Fruit fly (Drosophila melanogaster) whole organism, embryonic: ENCODE results near the gene SelT.

ENCODE experiments used
- Bteb2 ChIP-seq: fragments of 200-800 bp; sonication (Bioruptor generic); optimal IDR thresholded peaks from 2 replicates; lab custom pipeline; 2016; ENCODE audit warnings: missing biosample characterization, missing genetic modification characterization
- CG10366 ChIP-seq: fragments of 200-800 bp; sonication (Bioruptor generic); IDR thresholded peaks from 2 replicates; pipeline ENCODE4 v1.3.6; 2022; ENCODE audit warnings: missing biosample characterization, missing genetic modification characterization
- CG11085 ChIP-seq: fragments of 200-800 bp; sonication (Bioruptor generic); IDR thresholded peaks from 2 replicates; pipeline ENCODE4 v1.3.6; 2022; ENCODE audit warnings: missing biosample characterization, missing genetic modification characterization
- CG11456 ChIP-seq: fragments of 200-800 bp; sonication (Bioruptor generic); IDR thresholded peaks from 3 replicates; pipeline ENCODE4 v1.3.6; 2022; ENCODE audit warnings: missing biosample characterization, missing genetic modification characterization
- CG12155 ChIP-seq: fragments of 200-800 bp; sonication (Bioruptor generic); optimal IDR thresholded peaks from 3 replicates; lab custom pipeline; 2016; ENCODE audit warnings: missing biosample characterization, missing genetic modification characterization
- CG14965 ChIP-seq: fragments of 200-800 bp; sonication (Bioruptor generic); optimal IDR thresholded peaks from 2 replicates; lab custom pipeline; 2016; ENCODE audit warnings: missing biosample characterization, missing genetic modification characterization, borderline replicate concordance
- CG1647 ChIP-seq: fragments of 200-800 bp; sonication (Bioruptor generic); optimal IDR thresholded peaks from 3 replicates; lab custom pipeline; 2016; ENCODE audit warnings: missing biosample characterization, missing genetic modification characterization
- CG18764 ChIP-seq: fragments of 200-800 bp; sonication (Bioruptor generic); optimal IDR thresholded peaks from 3 replicates; lab custom pipeline; 2016; ENCODE audit warnings: missing biosample characterization, missing genetic modification characterization
- CG2199 ChIP-seq: fragments of 200-800 bp; sonication (Bioruptor generic); IDR thresholded peaks from 3 replicates; pipeline ENCODE4 v1.3.6; 2022; ENCODE audit warnings: missing biosample characterization, missing genetic modification characterization
- CG2678 ChIP-seq: fragments of 200-800 bp; sonication (Bioruptor generic); optimal IDR thresholded peaks from 3 replicates; lab custom pipeline; 2019; ENCODE audit warnings: missing biosample characterization, mild to moderate bottlenecking, missing genetic modification characterization, moderate library complexity
- CG31388 ChIP-seq: fragments of 200-800 bp; sonication (Bioruptor generic); optimal IDR thresholded peaks from 2 replicates; lab custom pipeline; 2016; ENCODE audit warnings: missing biosample characterization, missing genetic modification characterization
- CG32532 ChIP-seq: fragments of 200-800 bp; sonication (Bioruptor generic); IDR thresholded peaks from 2 replicates; pipeline ENCODE4 v1.3.6; 2022; ENCODE audit warnings: missing biosample characterization, missing genetic modification characterization
- CG32772 ChIP-seq: fragments of 200-800 bp; sonication (Bioruptor generic); IDR thresholded peaks from 2 replicates; pipeline ENCODE4 v1.3.6; 2022; ENCODE audit warnings: missing biosample characterization, missing genetic modification characterization
- CG3847 ChIP-seq: fragments of 200-800 bp; sonication (Bioruptor generic); IDR thresholded peaks from 2 replicates; pipeline ENCODE4 v1.3.6; 2022; ENCODE audit warnings: missing biosample characterization, missing genetic modification characterization
- CG6254 ChIP-seq: fragments of 200-800 bp; sonication (Bioruptor generic); optimal IDR thresholded peaks from 3 replicates; lab custom pipeline; 2017; ENCODE audit warnings: mild to moderate bottlenecking, missing biosample characterization, missing genetic modification reagents, missing genetic modification characterization
- CG6272 ChIP-seq: fragments of 200-800 bp; sonication (Bioruptor generic); IDR thresholded peaks from 2 replicates; pipeline ENCODE4 v1.3.6; 2022; ENCODE audit warnings: missing biosample characterization, missing genetic modification characterization
- CG7786 ChIP-seq: fragments of 200-800 bp; sonication (Bioruptor generic); optimal IDR thresholded peaks from 2 replicates; lab custom pipeline; 2016; ENCODE audit warnings: missing biosample characterization, missing genetic modification characterization
- CG8290 ChIP-seq, 3 experiments: fragments of 200-800 bp; sonication (Bioruptor generic); optimal IDR thresholded peaks; 2 replicates each; lab custom pipeline; 2016 to 2019; ENCODE audit warnings: missing biosample characterization in 3 of 3, missing genetic modification characterization in 3 of 3, mild to moderate bottlenecking in 2 of 3, moderate library complexity in 1 of 3
- D ChIP-seq, 2 experiments: fragments of 200-800 bp in 1 of 2; fragments of >200 bp in 1 of 2; sonication (Bioruptor generic) in 1 of 2; optimal IDR thresholded peaks; 2 replicates in 1 of 2; 3 replicates in 1 of 2; lab custom pipeline; 2017; ENCODE audit warnings: mild to moderate bottlenecking in 1 of 2, missing biosample characterization in 1 of 2, missing genetic modification characterization in 1 of 2, missing genetic modification reagents in 1 of 2
- Dp ChIP-seq: fragments of 200-800 bp; sonication (Bioruptor generic); optimal IDR thresholded peaks from 2 replicates; lab custom pipeline; 2018; ENCODE audit warnings: missing biosample characterization, mild to moderate bottlenecking, missing genetic modification characterization, moderate library complexity
- H15 ChIP-seq: fragments of 200-800 bp; sonication (Bioruptor generic); IDR thresholded peaks from 3 replicates; pipeline ENCODE4 v1.3.6; 2022; ENCODE audit warnings: missing biosample characterization, missing genetic modification characterization
- HLH4C ChIP-seq: fragments of 200-800 bp; sonication (Bioruptor generic); IDR thresholded peaks from 3 replicates; pipeline ENCODE4 v1.3.6; 2022; ENCODE audit warnings: missing biosample characterization, missing genetic modification characterization; ENCODE audit not compliant: partially characterized antibody
- Hmr ChIP-seq: fragments of 200-800 bp; sonication (Bioruptor generic); optimal IDR thresholded peaks from 3 replicates; lab custom pipeline; 2017; ENCODE audit warnings: mild to moderate bottlenecking, missing biosample characterization, missing genetic modification reagents, missing genetic modification characterization
- Hsf ChIP-seq: fragments of 200-800 bp; sonication (Bioruptor generic); optimal IDR thresholded peaks from 3 replicates; lab custom pipeline; 2016; ENCODE audit warnings: missing biosample characterization, missing genetic modification characterization
- Rx ChIP-seq: fragments of 200-800 bp; sonication (Bioruptor generic); IDR thresholded peaks from 2 replicates; pipeline ENCODE4 v1.3.6; 2022; ENCODE audit warnings: missing biosample characterization, missing genetic modification characterization
- Side ChIP-seq: fragments of 200-800 bp; sonication (Bioruptor generic); optimal IDR thresholded peaks from 2 replicates; lab custom pipeline; 2016; ENCODE audit warnings: missing biosample characterization, missing genetic modification characterization
- Sry-δ ChIP-seq: fragments of 200-800 bp; sonication (Bioruptor generic); optimal IDR thresholded peaks from 2 replicates; lab custom pipeline; 2016; ENCODE audit warnings: missing biosample characterization, missing genetic modification characterization
- TFAM ChIP-seq: fragments of 200-800 bp; sonication (Bioruptor generic); optimal IDR thresholded peaks from 2 replicates; lab custom pipeline; 2017; ENCODE audit warnings: missing biosample characterization, missing genetic modification characterization, inconsistent platforms
- Trl ChIP-seq, 3 experiments: fragments of >200 bp in 2 of 3; fragments of 200-800 bp in 1 of 3; sonication (Bioruptor generic) in 1 of 3; optimal IDR thresholded peaks; 2 replicates in 1 of 3; 3 replicates in 2 of 3; lab custom pipeline; 2016 to 2017; ENCODE audit warnings: missing biosample characterization in 1 of 3, missing genetic modification characterization in 1 of 3
- Usf ChIP-seq: fragments of 200-800 bp; sonication (Bioruptor generic); optimal IDR thresholded peaks from 2 replicates; lab custom pipeline; 2017; ENCODE audit warnings: missing genotype, missing biosample characterization, missing genetic modification characterization
- YL-1 ChIP-seq: fragments of 200-800 bp; sonication (Bioruptor generic); optimal IDR thresholded peaks from 3 replicates; lab custom pipeline; 2017; ENCODE audit warnings: missing biosample characterization, mild to moderate bottlenecking, missing genetic modification characterization
- bbx ChIP-seq: fragments of 200-800 bp; sonication (Bioruptor generic); IDR thresholded peaks from 2 replicates; pipeline ENCODE4 v1.3.6; 2022; ENCODE audit warnings: missing biosample characterization, missing genetic modification characterization; ENCODE audit not compliant: partially characterized antibody
- disco-r ChIP-seq: fragments of 200-800 bp; sonication (Bioruptor generic); optimal IDR thresholded peaks from 2 replicates; lab custom pipeline; 2016; ENCODE audit warnings: missing biosample characterization, missing genetic modification characterization
- hb ChIP-seq: fragments of 200-800 bp; sonication (Bioruptor generic); IDR thresholded peaks from 3 replicates; pipeline ENCODE4 v1.3.6; 2022; ENCODE audit warnings: missing biosample characterization, missing genetic modification characterization; ENCODE audit not compliant: partially characterized antibody
- hkb ChIP-seq, 2 experiments: fragments of 200-800 bp in 1 of 2; fragments of >200 bp in 1 of 2; sonication (Bioruptor generic) in 1 of 2; IDR thresholded peaks in 1 of 2; optimal IDR thresholded peaks in 1 of 2; 2 replicates each; pipeline versions ENCODE4 v1.3.6 to Lab custom; 2017 to 2022; ENCODE audit warnings: missing biosample characterization in 1 of 2, missing genetic modification characterization in 1 of 2
- inv ChIP-seq: fragments of 200-800 bp; sonication (Bioruptor generic); IDR thresholded peaks from 2 replicates; pipeline ENCODE4 v1.3.6; 2022; ENCODE audit warnings: missing biosample characterization, missing genetic modification characterization; ENCODE audit not compliant: partially characterized antibody
- kni ChIP-seq: fragments of 200-800 bp; sonication (Bioruptor generic); optimal IDR thresholded peaks from 3 replicates; lab custom pipeline; 2017; ENCODE audit warnings: mild to moderate bottlenecking, missing biosample characterization, missing genetic modification reagents, missing genetic modification characterization
- nom ChIP-seq: fragments of 200-800 bp; sonication (Bioruptor generic); optimal IDR thresholded peaks from 2 replicates; lab custom pipeline; 2017; ENCODE audit warnings: missing biosample characterization, missing genetic modification characterization, mild to moderate bottlenecking, moderate library complexity, missing genetic modification reagents
- p53 ChIP-seq: fragments of 200-800 bp; sonication (Bioruptor generic); optimal IDR thresholded peaks from 2 replicates; lab custom pipeline; 2016; ENCODE audit warnings: missing biosample characterization, missing genetic modification characterization
- peb ChIP-seq: fragments of 200-800 bp; sonication (Bioruptor generic); IDR thresholded peaks from 2 replicates; pipeline ENCODE4 v1.3.6; 2022; ENCODE audit warnings: missing biosample characterization, missing genetic modification characterization
- pita ChIP-seq: fragments of 200-800 bp; sonication (Bioruptor generic); optimal IDR thresholded peaks from 2 replicates; lab custom pipeline; 2017; ENCODE audit warnings: missing biosample characterization, mild to moderate bottlenecking, missing genetic modification characterization
- ranshi ChIP-seq: fragments of 200-800 bp; sonication (Bioruptor generic); IDR thresholded peaks from 2 replicates; pipeline ENCODE4 v1.3.6; 2022; ENCODE audit warnings: missing biosample characterization, missing genetic modification characterization
- sima ChIP-seq: fragments of 200-800 bp; sonication (Bioruptor generic); optimal IDR thresholded peaks from 2 replicates; lab custom pipeline; 2016; ENCODE audit warnings: missing biosample characterization, missing genetic modification characterization
- slbo ChIP-seq: fragments of 200-800 bp; sonication (Bioruptor generic); IDR thresholded peaks from 2 replicates; pipeline ENCODE4 v1.3.6; 2022; ENCODE audit warnings: missing biosample characterization, missing genetic modification characterization
- stc ChIP-seq: fragments of 200-800 bp; sonication (Bioruptor generic); IDR thresholded peaks from 2 replicates; pipeline ENCODE4 v1.3.6; 2022; ENCODE audit warnings: missing biosample characterization, missing genetic modification characterization
- tll ChIP-seq, 2 experiments: fragments of 200-800 bp in 1 of 2; fragments of >200 bp in 1 of 2; sonication (Bioruptor generic) in 1 of 2; optimal IDR thresholded peaks; 2 replicates each; lab custom pipeline; 2017 to 2019; ENCODE audit warnings: missing biosample characterization in 2 of 2, missing genetic modification characterization in 2 of 2, mild to moderate bottlenecking in 1 of 2, moderate library complexity in 1 of 2
- unpg ChIP-seq: fragments of 200-800 bp; sonication (Bioruptor generic); optimal IDR thresholded peaks from 3 replicates; lab custom pipeline; 2018; ENCODE audit warnings: missing biosample characterization, mild to moderate bottlenecking, missing genetic modification characterization, moderate library complexity
- yki ChIP-seq: fragments of >200 bp; optimal IDR thresholded peaks from 3 replicates; lab custom pipeline; 2018

The SelT gene

dm6 chr2L:5059645-5060254 lies 49.0 kb downstream of the SelT start, which contains the start of gene Rpn11 (continued):
- peak; percentile 44 for TF ChIP-seq HLH4C (GFP tag; lab: Robert Waterston, UW)
- no peak for TF ChIP-seq tll (GFP tag; optimal IDR thresholded peaks at IDR 0.05; lab: Kevin White, UChicago)
- TF ChIP-seq CG1647, result no peak
- TF ChIP-seq Side (GFP tag; lab: Kevin White, UChicago), result no peak
- TF ChIP-seq slbo (GFP tag; lab: Robert Waterston, UW), result peak; percentile 62
- TF ChIP-seq bbx (GFP tag; lab: Robert Waterston, UW), result peak; percentile 26; the same call in 1 of the 2 replicates
- TF ChIP-seq kni, result no peak
- TF ChIP-seq CG2199, result no peak
- no peak for TF ChIP-seq hb (GFP tag; lab: Robert Waterston, UW)
- TF ChIP-seq CG32532 (GFP tag; lab: Robert Waterston, UW), result no peak; the same call in 1 of the 2 replicates
- TF ChIP-seq CG10366 (GFP tag; lab: Robert Waterston, UW), result no peak; the same call in 1 of the 2 replicates
- TF ChIP-seq CG8290 (GFP tag; optimal IDR thresholded peaks at IDR 0.05; lab: Kevin White, UChicago), result peak; percentile 36
- TF ChIP-seq CG8290 (tag; optimal IDR thresholded peaks at IDR 0.05; lab: Kevin White, UChicago), result peak; percentile 16 to 58
- peak; percentile 87 for TF ChIP-seq Dp (GFP tag; lab: Kevin White, UChicago)
- no peak for TF ChIP-seq Rx (GFP tag; lab: Robert Waterston, UW)
- no peak for TF ChIP-seq pita
- TF ChIP-seq ranshi (GFP tag; lab: Robert Waterston, UW), result 0 out of 2 replicates have a peak, but pooled peaks have one; percentile 5
- TF ChIP-seq hkb (optimal IDR thresholded peaks at IDR 0.05; lab: Kevin White, UChicago), result no peak
- no peak for TF ChIP-seq hkb (GFP tag; IDR thresholded peaks at IDR 0.05; lab: Robert Waterston, UW)
- no peak for TF ChIP-seq disco-r (GFP tag; lab: Kevin White, UChicago)
- peak; percentile 58 for TF ChIP-seq CG3847 (GFP tag; lab: Robert Waterston, UW)
- no peak for TF ChIP-seq Bteb2 (GFP tag; lab: Kevin White, UChicago)
- peak; percentile 51 for TF ChIP-seq Sry-δ (GFP tag; lab: Kevin White, UChicago)
- no peak; the same call in 2 of the 3 replicates for TF ChIP-seq CG11456 (GFP tag; lab: Robert Waterston, UW)
- no peak for TF ChIP-seq TFAM (GFP tag; lab: Kevin White, UChicago)
- 0 out of 2 replicates have a peak, but pooled peaks have one; percentile 12 for TF ChIP-seq CG6272
- no peak for TF ChIP-seq CG11085
- no peak for TF ChIP-seq CG32772 (GFP tag; lab: Robert Waterston, UW)
- peak; percentile 29 for TF ChIP-seq CG7786 (GFP tag; lab: Kevin White, UChicago)
- TF ChIP-seq unpg (GFP tag; lab: Kevin White, UChicago), result peak; percentile 41
- no peak for TF ChIP-seq CG14965 (GFP tag; lab: Kevin White, UChicago)
- TF ChIP-seq H15 (GFP tag; lab: Robert Waterston, UW), result no peak
- no peak for TF ChIP-seq inv
- peak; percentile 7 for TF ChIP-seq Usf (GFP tag; lab: Kevin White, UChicago)
- TF ChIP-seq CG12155 (GFP tag; lab: Kevin White, UChicago), result peak; percentile 71
- TF ChIP-seq Hmr (GFP tag; lab: Kevin White, UChicago), result peak; percentile 53
- TF ChIP-seq peb (GFP tag; lab: Robert Waterston, UW), result no peak
- no peak for TF ChIP-seq sima (GFP tag; lab: Kevin White, UChicago)
- TF ChIP-seq D (optimal IDR thresholded peaks at IDR 0.05; lab: Kevin White, UChicago), result no peak
- no peak for TF ChIP-seq D (GFP tag; optimal IDR thresholded peaks at IDR 0.05; lab: Kevin White, UChicago)
- no peak for TF ChIP-seq Trl (optimal IDR thresholded peaks at IDR 0.05; lab: Kevin White, UChicago)
- TF ChIP-seq Trl (GFP tag; optimal IDR thresholded peaks at IDR 0.05; lab: Kevin White, UChicago), result peak; percentile 54
- TF ChIP-seq CG18764 (GFP tag; lab: Kevin White, UChicago), result peak; percentile 28
- no peak for TF ChIP-seq yki
- TF ChIP-seq nom (GFP tag; lab: Kevin White, UChicago), result peak; percentile 28
- no peak for TF ChIP-seq CG6254 (GFP tag; lab: Kevin White, UChicago)
- TF ChIP-seq Hsf (GFP tag; lab: Kevin White, UChicago), result peak; percentile 59
- no peak for TF ChIP-seq p53 (GFP tag; lab: Kevin White, UChicago)
- no peak for TF ChIP-seq stc (GFP tag; lab: Robert Waterston, UW)
- TF ChIP-seq YL-1, result peak; percentile 63
- TF ChIP-seq CG2678, result peak; percentile 75
- no peak for TF ChIP-seq CG31388 (GFP tag; lab: Kevin White, UChicago)
